Worm (Caenorhabditis elegans): Measurements from ENCODE around the gene fbxa-172.

DNA sequence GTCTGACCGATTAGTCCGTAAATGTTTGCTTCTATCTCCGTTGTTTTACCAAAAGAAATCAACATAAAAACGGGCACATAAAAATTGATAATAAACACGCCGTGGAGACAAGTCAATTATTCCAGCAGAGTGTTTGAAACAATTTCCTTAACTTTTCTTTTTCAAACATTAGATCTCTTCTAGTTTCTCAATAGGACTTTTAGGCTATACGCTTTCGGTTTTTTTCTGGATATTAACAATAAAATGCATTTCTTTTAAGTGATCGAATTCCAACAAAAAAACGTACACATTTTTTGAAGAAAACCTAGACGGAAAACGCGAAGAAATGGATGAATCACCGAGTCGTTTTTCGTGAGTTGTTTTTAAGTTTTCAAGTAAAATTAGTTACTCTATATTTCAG, at the start of gene fbxa-172:
- TF ChIP-seq ama-1 (optimal IDR thresholded peaks at IDR 0.05) (no peak), ets-7 (tag; optimal IDR thresholded peaks at IDR 0.05) (no peak), B0310.2 (tag; optimal IDR thresholded peaks at IDR 0.05) (no peak), pes-1 (GFP tag; IDR thresholded peaks at IDR 0.05) (no peak), ceh-36 (tag; optimal IDR thresholded peaks at IDR 0.05) (no peak), hnd-1 (tag; optimal IDR thresholded peaks at IDR 0.05) (no peak), hmbx-1 (tag; optimal IDR thresholded peaks at IDR 0.05) (no peak), tbx-11 (GFP tag; IDR thresholded peaks at IDR 0.05) (no peak), F13C5.2 (tag; optimal IDR thresholded peaks at IDR 0.05) (no peak), aly-1 (tag; optimal IDR thresholded peaks at IDR 0.05) (no peak), flt-1 (GFP tag; IDR thresholded peaks at IDR 0.05) (no peak)

All from whole organism, early embryonic.